Worm (Caenorhabditis elegans) whole organism, young adult: ENCODE data around the gene F56H11.2.

ENCODE experiments used
- B0019.2 ChIP-seq: fragments of 200-800 bp; sonication (Bioruptor generic); conservative IDR thresholded peaks from 2 replicates; pipeline ENCODE4 v1.3.6; 2022; ENCODE audit warnings: missing genetic modification reagents, missing genetic modification characterization, missing compliant biosample characterization
- B0336.3 ChIP-seq: fragments of 200-800 bp; sonication (Bioruptor generic); IDR thresholded peaks from 2 replicates; pipeline ENCODE4 v1.3.6; 2022; ENCODE audit warnings: missing genetic modification characterization, missing compliant biosample characterization
- C17E4.6 ChIP-seq: fragments of 200-800 bp; sonication (Bioruptor generic); IDR thresholded peaks from 2 replicates; pipeline ENCODE4 v1.3.6; 2022; ENCODE audit warnings: missing genetic modification reagents, missing genetic modification characterization, missing compliant biosample characterization
- F22D6.2 ChIP-seq: sonication (generic microtip); optimal IDR thresholded peaks from 2 replicates; lab custom pipeline; 2016; ENCODE audit warnings: mild to moderate bottlenecking, missing genetic modification characterization, missing compliant biosample characterization
- F33H1.4 ChIP-seq: fragments of 200-800 bp; sonication (Bioruptor generic); IDR thresholded peaks from 2 replicates; pipeline ENCODE4 v1.3.6; 2022; ENCODE audit warnings: missing genetic modification reagents, missing genetic modification characterization, missing compliant biosample characterization
- F49E8.2 ChIP-seq: sonication (generic microtip); optimal IDR thresholded peaks from 3 replicates; lab custom pipeline; 2017; ENCODE audit warnings: missing genetic modification characterization, mild to moderate bottlenecking, missing compliant biosample characterization, antibody characterized with exemption, moderate library complexity; ENCODE audit not compliant: insufficient read depth
- F55B11.4 ChIP-seq: sonication (generic microtip); optimal IDR thresholded peaks from 2 replicates; lab custom pipeline; 2016; ENCODE audit warnings: missing compliant biosample characterization, missing genetic modification characterization, borderline replicate concordance; ENCODE audit not compliant: insufficient read depth
- K11D2.4 ChIP-seq: fragments of 200-800 bp; sonication (Bioruptor generic); IDR thresholded peaks from 2 replicates; pipeline ENCODE4 v1.3.6; 2022; ENCODE audit warnings: missing genetic modification reagents, missing genetic modification characterization, missing compliant biosample characterization
- T07F8.4 ChIP-seq: sonication (generic microtip); optimal IDR thresholded peaks from 2 replicates; lab custom pipeline; 2016; ENCODE audit warnings: mild to moderate bottlenecking, missing genetic modification characterization, moderate library complexity, missing compliant biosample characterization
- Y53F4B.3 ChIP-seq: fragments of 200-800 bp; sonication (Bioruptor generic); IDR thresholded peaks from 2 replicates; pipeline ENCODE4 v1.3.6; 2022; ENCODE audit warnings: missing genetic modification reagents, missing genetic modification characterization, missing compliant biosample characterization
- Y53G8AR.9 ChIP-seq: fragments of 200-800 bp; sonication (Bioruptor generic); conservative IDR thresholded peaks from 2 replicates; pipeline ENCODE4 v1.3.6; 2022; ENCODE audit warnings: missing genetic modification reagents, missing genetic modification characterization, missing compliant biosample characterization
- Y56A3A.18 ChIP-seq: fragments of 200-800 bp; sonication (Bioruptor generic); IDR thresholded peaks from 2 replicates; pipeline ENCODE4 v1.3.6; 2022; ENCODE audit warnings: missing genetic modification reagents, missing genetic modification characterization, missing compliant biosample characterization
- Y79H2A.3 ChIP-seq: fragments of 200-800 bp; sonication (Bioruptor generic); conservative IDR thresholded peaks from 2 replicates; pipeline ENCODE4 v1.3.6; 2022; ENCODE audit warnings: missing genetic modification reagents, missing genetic modification characterization, missing compliant biosample characterization
- Y95B8A.8 ChIP-seq: fragments of 200-800 bp; sonication (Bioruptor generic); IDR thresholded peaks from 2 replicates; pipeline ENCODE4 v1.3.6; 2022; ENCODE audit warnings: missing genetic modification reagents, missing genetic modification characterization, missing compliant biosample characterization
- aptf-2 ChIP-seq: fragments of 200-800 bp; sonication (Bioruptor generic); conservative IDR thresholded peaks from 2 replicates; pipeline ENCODE4 v1.3.6; 2022; ENCODE audit warnings: missing genetic modification reagents, missing genetic modification characterization, missing compliant biosample characterization
- aptf-3 ChIP-seq: fragments of 200-800 bp; sonication (Bioruptor generic); IDR thresholded peaks from 2 replicates; pipeline ENCODE4 v1.3.6; 2022; ENCODE audit warnings: missing genetic modification characterization, missing compliant biosample characterization
- cebp-1 ChIP-seq, 2 experiments: fragments of 200-800 bp in 1 of 2; sonication (Bioruptor generic) in 1 of 2; sonication (generic microtip) in 1 of 2; IDR thresholded peaks in 1 of 2; optimal IDR thresholded peaks in 1 of 2; 2 replicates each; pipeline versions ENCODE4 v1.3.6 to Lab custom; 2017 to 2022; ENCODE audit warnings: missing compliant biosample characterization in 2 of 2, missing genetic modification characterization in 2 of 2, mild to moderate bottlenecking in 1 of 2, missing genetic modification reagents in 1 of 2, moderate library complexity in 1 of 2
- ceh-40 ChIP-seq: fragments of 200-800 bp; sonication (Bioruptor generic); IDR thresholded peaks from 2 replicates; pipeline ENCODE4 v1.3.6; 2022; ENCODE audit warnings: missing genetic modification characterization, missing compliant biosample characterization
- die-1 ChIP-seq: sonication (generic microtip); optimal IDR thresholded peaks from 2 replicates; lab custom pipeline; 2016; ENCODE audit warnings: missing genotype, mild to moderate bottlenecking, missing genetic modification characterization, missing compliant biosample characterization
- dpl-1 ChIP-seq: fragments of 150-350 bp; optimal IDR thresholded peaks from 2 replicates; lab custom pipeline; 2014; ENCODE audit warnings: missing biosample characterization, missing genetic modification reagents, missing genetic modification characterization
- efl-1 ChIP-seq: fragments of 150-350 bp; optimal IDR thresholded peaks from 2 replicates; lab custom pipeline; 2014; ENCODE audit warnings: missing biosample characterization, missing genetic modification reagents, missing genetic modification characterization
- egrh-3 ChIP-seq: fragments of 200-800 bp; sonication (Bioruptor generic); IDR thresholded peaks from 2 replicates; pipeline ENCODE4 v1.3.6; 2022; ENCODE audit warnings: missing genetic modification reagents, missing genetic modification characterization, missing compliant biosample characterization
- ets-4 ChIP-seq: fragments of 200-800 bp; sonication (Bioruptor generic); optimal IDR thresholded peaks from 2 replicates; lab custom pipeline; 2018; ENCODE audit warnings: mild to moderate bottlenecking, missing genetic modification characterization, missing compliant biosample characterization
- hlh-12 ChIP-seq: sonication (generic microtip); optimal IDR thresholded peaks from 2 replicates; lab custom pipeline; 2016; ENCODE audit warnings: missing genetic modification characterization, missing compliant biosample characterization
- hmg-1.2 ChIP-seq: fragments of 200-800 bp; sonication (Bioruptor generic); IDR thresholded peaks from 2 replicates; pipeline ENCODE4 v1.3.6; 2022; ENCODE audit warnings: missing genetic modification reagents, missing genetic modification characterization, missing compliant biosample characterization
- hsf-1 ChIP-seq: fragments of 200-800 bp; sonication (Bioruptor generic); IDR thresholded peaks from 2 replicates; pipeline ENCODE4 v1.3.6; 2022; ENCODE audit warnings: missing genetic modification reagents, missing genetic modification characterization, missing compliant biosample characterization
- lin-35 ChIP-seq, 3 experiments: fragments of 150-350 bp in 2 of 3; sonication (generic microtip) in 1 of 3; optimal IDR thresholded peaks; 2 replicates each; lab custom pipeline; 2014 to 2018; ENCODE audit warnings: missing biosample characterization in 3 of 3, missing genetic modification characterization in 3 of 3, missing genetic modification reagents in 3 of 3
- lin-54 ChIP-seq: fragments of 200-800 bp; sonication (Bioruptor generic); optimal IDR thresholded peaks from 2 replicates; lab custom pipeline; 2018; ENCODE audit warnings: mild to moderate bottlenecking, missing genetic modification characterization, missing compliant biosample characterization
- lsy-27 ChIP-seq: sonication (generic microtip); optimal IDR thresholded peaks from 2 replicates; lab custom pipeline; 2017; ENCODE audit warnings: missing genetic modification characterization, mild to moderate bottlenecking, missing compliant biosample characterization, antibody characterized with exemption, missing genotype, borderline replicate concordance; ENCODE audit not compliant: insufficient read depth
- mes-4 ChIP-seq: sonication (generic microtip); optimal IDR thresholded peaks from 2 replicates; lab custom pipeline; 2016; ENCODE audit warnings: missing genotype, missing genetic modification characterization, missing compliant biosample characterization
- nfya-1 ChIP-seq: sonication (generic microtip); optimal IDR thresholded peaks from 2 replicates; lab custom pipeline; 2017; ENCODE audit warnings: antibody characterized with exemption, missing compliant biosample characterization, missing genetic modification characterization, borderline replicate concordance; ENCODE audit not compliant: insufficient read depth
- nhr-90 ChIP-seq: sonication (generic microtip); optimal IDR thresholded peaks from 2 replicates; lab custom pipeline; 2016; ENCODE audit warnings: missing genotype, mild to moderate bottlenecking, missing genetic modification characterization, missing compliant biosample characterization
- pbrm-1 ChIP-seq: fragments of 200-800 bp; sonication (Bioruptor generic); IDR thresholded peaks from 2 replicates; pipeline ENCODE4 v1.3.6; 2022; ENCODE audit warnings: missing genetic modification reagents, missing genetic modification characterization, missing compliant biosample characterization
- sdz-38 ChIP-seq: sonication (generic microtip); optimal IDR thresholded peaks from 2 replicates; lab custom pipeline; 2016; ENCODE audit warnings: missing genotype, missing genetic modification characterization, missing compliant biosample characterization
- snpc-3.4 ChIP-seq: sonication (generic microtip); optimal IDR thresholded peaks from 2 replicates; lab custom pipeline; 2017; ENCODE audit warnings: missing genetic modification characterization, mild to moderate bottlenecking, missing compliant biosample characterization, antibody characterized with exemption, moderate library complexity, missing genotype, missing genetic modification reagents
- snpc-4 ChIP-seq, 5 experiments: fragments of 150-350 bp in 1 of 5; sonication (generic microtip) in 4 of 5; optimal IDR thresholded peaks; 2 replicates each; lab custom pipeline; 2014 to 2018; ENCODE audit warnings: missing genetic modification characterization in 5 of 5, missing biosample characterization in 3 of 5, antibody characterized with exemption in 2 of 5, mild to moderate bottlenecking in 2 of 5, missing compliant biosample characterization in 2 of 5, missing genotype in 2 of 5, moderate library complexity in 2 of 5, missing genetic modification reagents in 1 of 5
- somi-1 ChIP-seq: fragments of 200-800 bp; sonication (Bioruptor generic); optimal IDR thresholded peaks from 2 replicates; lab custom pipeline; 2018; ENCODE audit warnings: mild to moderate bottlenecking, missing genetic modification characterization, missing compliant biosample characterization
- sptf-2 ChIP-seq: fragments of 200-800 bp; sonication (Bioruptor generic); optimal IDR thresholded peaks from 2 replicates; lab custom pipeline; 2018; ENCODE audit warnings: mild to moderate bottlenecking, missing genetic modification characterization, missing compliant biosample characterization
- ztf-22 ChIP-seq: fragments of 200-800 bp; sonication (Bioruptor generic); optimal IDR thresholded peaks from 2 replicates; lab custom pipeline; 2018; ENCODE audit warnings: mild to moderate bottlenecking, missing genetic modification characterization, moderate library complexity, missing compliant biosample characterization
- ztf-26 ChIP-seq: sonication (generic microtip); optimal IDR thresholded peaks from 2 replicates; lab custom pipeline; 2017; ENCODE audit warnings: missing genetic modification characterization, missing compliant biosample characterization

Gene F56H11.2

DNA sequence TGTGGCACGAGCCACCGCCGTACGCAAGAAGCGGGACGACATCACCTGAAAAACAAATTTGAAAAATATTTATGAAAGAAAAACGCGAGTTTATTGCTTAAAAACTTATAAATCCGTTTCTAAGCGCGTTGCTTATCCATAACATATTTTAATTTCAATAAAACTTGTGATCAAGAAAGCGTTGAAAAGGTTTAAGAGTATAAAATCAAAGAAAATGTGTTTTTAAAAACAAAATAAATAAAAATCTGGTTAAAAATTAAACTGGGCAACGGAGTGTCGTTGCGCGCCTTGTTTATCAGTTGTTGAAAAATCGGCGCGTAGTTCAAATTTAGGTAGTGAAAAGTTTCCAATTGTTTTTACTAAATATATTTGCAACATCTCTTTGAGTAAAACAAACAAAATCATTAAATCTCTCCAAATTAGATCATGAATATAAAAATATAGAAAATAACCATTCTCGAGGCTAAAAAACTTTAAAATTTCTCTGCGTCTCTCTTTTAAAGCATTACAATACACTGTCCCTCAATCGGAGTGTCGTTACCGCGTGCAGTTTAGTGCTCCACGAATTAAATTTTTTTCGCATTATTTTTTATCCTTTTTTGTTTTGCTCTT, 8.0 kb downstream of the F56H11.2 start, which contains the start of gene ndua-5 (continued):
- TF ChIP-seq snpc-3.4 (tag; lab: Kevin White, UChicago) (no peak), Y79H2A.3 (no peak), cebp-1 (GFP tag; IDR thresholded peaks at IDR 0.05; lab: Robert Waterston, UW) (no peak), cebp-1 (tag; optimal IDR thresholded peaks at IDR 0.05; lab: Kevin White, UChicago) (no peak), F49E8.2 (tag; lab: Kevin White, UChicago) (no peak), snpc-4 (GFP tag; optimal IDR thresholded peaks at IDR 0.05; lab: Kevin White, UChicago) (no peak), snpc-4 (tag; optimal IDR thresholded peaks at IDR 0.05; lab: Kevin White, UChicago) (peak in 2 of 4 experiments; percentile 10 to 62), ztf-22 (GFP tag; lab: Kevin White, UChicago) (no peak), Y53F4B.3 (GFP tag; lab: Robert Waterston, UW) (no peak), pbrm-1 (no peak), lin-35 (GFP tag; optimal IDR thresholded peaks at IDR 0.05; lab: Kevin White, UChicago) (peak in 1 of 3 experiments; percentile 61), B0019.2 (no peak), Y56A3A.18 (GFP tag; lab: Robert Waterston, UW) (no peak), T07F8.4 (tag; lab: Kevin White, UChicago) (no peak), hsf-1 (GFP tag; lab: Robert Waterston, UW) (no peak), lsy-27 (tag; lab: Kevin White, UChicago) (no peak), hlh-12 (tag; lab: Kevin White, UChicago) (no peak), sptf-2 (GFP tag; lab: Kevin White, UChicago) (no peak), efl-1 (GFP tag; lab: Kevin White, UChicago) (peak; percentile 56), mes-4 (no peak), dpl-1 (GFP tag; lab: Kevin White, UChicago) (peak; percentile 53), nhr-90 (tag; lab: Kevin White, UChicago) (no peak), hmg-1.2 (GFP tag; lab: Robert Waterston, UW) (peak; percentile 81), nfya-1 (tag; lab: Kevin White, UChicago) (no peak), aptf-2 (GFP tag; lab: Robert Waterston, UW) (no peak), aptf-3 (GFP tag; lab: Robert Waterston, UW) (no peak), Y95B8A.8 (GFP tag; lab: Robert Waterston, UW) (no peak), ets-4 (GFP tag; lab: Kevin White, UChicago) (no peak), F55B11.4 (no peak), somi-1 (GFP tag; lab: Kevin White, UChicago) (no peak), B0336.3 (GFP tag; lab: Robert Waterston, UW) (no peak), F33H1.4 (GFP tag; lab: Robert Waterston, UW) (no peak), C17E4.6 (GFP tag; lab: Robert Waterston, UW) (no peak), K11D2.4 (GFP tag; lab: Robert Waterston, UW) (no peak), die-1 (no peak), lin-54 (GFP tag; lab: Kevin White, UChicago) (peak; percentile 80), sdz-38 (no peak), Y53G8AR.9 (no peak), ztf-26 (no peak), ceh-40 (GFP tag; lab: Robert Waterston, UW) (no peak), F22D6.2 (tag; lab: Kevin White, UChicago) (no peak), egrh-3 (GFP tag; lab: Robert Waterston, UW) (no peak)
